Fruit fly (Drosophila melanogaster): ENCODE data around the gene CG42264.

- TF ChIP-seq pan (optimal IDR thresholded peaks at IDR 0.05) (no peak), EcR (GFP tag; optimal IDR thresholded peaks at IDR 0.05) (no peak), CG8478 (optimal IDR thresholded peaks at IDR 0.05) (no peak), Dll (optimal IDR thresholded peaks at IDR 0.05) (no peak)
These were observed 31.3 kb downstream of the CG42264 start for dm6 chrX:5744992-5745732.
